Worm (Caenorhabditis elegans): ENCODE results near the gene dhs-30.

dhs-30 gene

DNA sequence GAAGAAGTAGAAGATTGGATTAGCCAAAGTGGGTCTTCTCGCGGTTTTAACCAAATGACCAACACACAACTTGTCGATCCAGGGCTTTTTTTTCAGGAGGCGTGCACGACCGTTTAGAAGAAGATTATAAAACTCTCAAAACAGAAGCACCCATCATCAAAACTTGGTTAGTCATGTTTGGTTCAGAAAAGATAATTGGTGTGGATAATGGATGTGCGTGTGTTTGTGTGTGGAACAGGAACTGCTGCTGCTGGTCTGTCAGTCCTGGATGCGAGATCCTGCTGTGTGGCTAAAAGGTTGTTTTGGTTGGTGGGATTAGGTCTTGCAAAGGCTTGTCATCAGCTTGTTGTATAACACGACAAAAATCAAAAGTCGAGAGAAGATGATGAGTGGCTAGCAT is 32.2 kb downstream of the dhs-30 start:
- TF ChIP-seq lin-11 (tag; optimal IDR thresholded peaks at IDR 0.05): no peak
- no peak for TF ChIP-seq ZK546.5 (tag; optimal IDR thresholded peaks at IDR 0.05)
- no peak for TF ChIP-seq elt-3 (tag; optimal IDR thresholded peaks at IDR 0.05)
- TF ChIP-seq nhr-23 (tag; optimal IDR thresholded peaks at IDR 0.05): no peak
- TF ChIP-seq unc-55 (GFP tag; optimal IDR thresholded peaks at IDR 0.05): no peak
- no peak for TF ChIP-seq sma-3 (GFP tag; optimal IDR thresholded peaks at IDR 0.05)
- no peak for TF ChIP-seq lin-13 (GFP tag; optimal IDR thresholded peaks at IDR 0.05)
- TF ChIP-seq F13H6.1 (tag; optimal IDR thresholded peaks at IDR 0.05): no peak
- TF ChIP-seq sem-4 (tag; optimal IDR thresholded peaks at IDR 0.05): no peak
- no peak for TF ChIP-seq mdl-1 (tag; optimal IDR thresholded peaks at IDR 0.05)
- no peak for TF ChIP-seq lsy-2 (tag; optimal IDR thresholded peaks at IDR 0.05)

DNA sequence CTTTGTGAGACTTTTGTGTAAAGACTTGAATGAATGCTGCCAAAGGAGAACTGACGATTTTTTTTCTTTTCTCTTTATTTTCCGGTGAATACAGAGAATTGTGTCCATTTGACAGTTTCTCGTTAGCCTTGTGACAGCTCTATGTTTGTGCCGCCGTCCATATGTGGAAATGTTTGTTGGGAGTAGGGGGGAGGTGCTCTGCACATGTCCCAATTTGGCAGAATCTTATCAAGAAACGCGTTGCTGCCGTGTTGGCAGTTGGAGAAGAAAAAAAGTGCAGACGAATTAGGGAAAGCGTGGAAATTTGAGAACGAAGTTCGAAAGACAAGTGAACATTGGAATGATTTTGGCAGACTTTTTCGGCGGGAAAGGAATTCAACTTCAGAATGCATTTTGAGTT is 37.8 kb downstream of the dhs-30 start:
- no peak for TF ChIP-seq elt-3 (tag; optimal IDR thresholded peaks at IDR 0.05)
- peak; percentile 45 for TF ChIP-seq fos-1 (tag; optimal IDR thresholded peaks at IDR 0.05)
- no peak for TF ChIP-seq nhr-237 (tag; optimal IDR thresholded peaks at IDR 0.05)
- TF ChIP-seq nhr-129 (tag; optimal IDR thresholded peaks at IDR 0.05): no peak

- peak; percentile 12 for TF ChIP-seq crh-2 (tag; optimal IDR thresholded peaks at IDR 0.05)
- no peak for TF ChIP-seq C34F6.9 (tag; optimal IDR thresholded peaks at IDR 0.05)
- TF ChIP-seq ZK546.5 (tag; optimal IDR thresholded peaks at IDR 0.05): no peak
- no peak for TF ChIP-seq F13H6.1 (tag; optimal IDR thresholded peaks at IDR 0.05)
- TF ChIP-seq Y55F3AM.14 (GFP tag; optimal IDR thresholded peaks at IDR 0.05): no peak
- TF ChIP-seq nhr-10 (tag; optimal IDR thresholded peaks at IDR 0.05): no peak
- peak; percentile 73 for TF ChIP-seq skn-1 (tag; optimal IDR thresholded peaks at IDR 0.05)
- no peak for TF ChIP-seq gmeb-1 (tag; optimal IDR thresholded peaks at IDR 0.05)
- TF ChIP-seq R02D3.7 (tag; optimal IDR thresholded peaks at IDR 0.05): no peak
- no peak for TF ChIP-seq unc-55 (GFP tag; optimal IDR thresholded peaks at IDR 0.05)
- no peak for TF ChIP-seq lsy-2 (tag; optimal IDR thresholded peaks at IDR 0.05)
- TF ChIP-seq peb-1 (tag; optimal IDR thresholded peaks at IDR 0.05): no peak
- no peak for TF ChIP-seq ztf-4 (tag; optimal IDR thresholded peaks at IDR 0.05)
- peak; percentile 82 for TF ChIP-seq fos-1 (tag; optimal IDR thresholded peaks at IDR 0.05)
- no peak for TF ChIP-seq sma-3 (GFP tag; optimal IDR thresholded peaks at IDR 0.05)
- no peak for TF ChIP-seq unc-62 (GFP tag; optimal IDR thresholded peaks at IDR 0.05)
- TF ChIP-seq unc-39 (tag; optimal IDR thresholded peaks at IDR 0.05): no peak
Measured at ce11 chrX:17195080-17195479, 40.6 kb downstream of the dhs-30 start, which contains the start of gene B0302.5. Gene B0302.5 (minus strand): TSS chrX:17195137.

ce11 chrX:17185696-17186430 is 49.8 kb downstream of the dhs-30 start, which contains the start of gene sid-3:
Gene sid-3 (plus strand): TSS chrX:17186380.
- TF ChIP-seq unc-55 (GFP tag; optimal IDR thresholded peaks at IDR 0.05) (no peak), ztf-4 (tag; optimal IDR thresholded peaks at IDR 0.05) (no peak), lin-39 (tag; optimal IDR thresholded peaks at IDR 0.05) (no peak), fos-1 (tag; optimal IDR thresholded peaks at IDR 0.05) (peak; percentile 64), crh-2 (tag; optimal IDR thresholded peaks at IDR 0.05) (no peak)

DNA sequence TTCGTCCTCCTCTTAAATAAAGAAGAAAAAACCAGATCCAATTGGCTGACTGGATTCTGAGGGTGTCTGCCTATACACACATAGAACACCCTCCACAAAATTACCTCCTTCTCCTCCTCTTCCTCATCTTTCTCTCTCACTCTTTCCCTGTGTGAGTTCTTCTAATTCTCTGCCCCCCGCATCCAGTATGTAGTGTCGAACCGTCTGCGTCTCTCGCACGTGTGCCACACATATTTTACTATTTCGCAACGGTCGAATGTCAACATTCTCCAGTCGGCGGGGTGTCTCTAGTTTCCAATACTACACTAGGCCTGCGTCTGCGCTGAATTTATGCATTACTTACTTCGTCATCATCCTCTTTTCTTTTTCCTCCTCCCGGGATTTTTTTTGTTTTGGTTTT is 51.3 kb downstream of the dhs-30 start:
- peak; percentile 90 for TF ChIP-seq nhr-129 (tag; optimal IDR thresholded peaks at IDR 0.05)
- TF ChIP-seq F13H6.1 (tag; optimal IDR thresholded peaks at IDR 0.05): peak; percentile 89
- TF ChIP-seq Y55F3AM.14 (GFP tag; optimal IDR thresholded peaks at IDR 0.05): no peak
- TF ChIP-seq nhr-12 (tag; optimal IDR thresholded peaks at IDR 0.05): no peak
- TF ChIP-seq ztf-11 (tag; optimal IDR thresholded peaks at IDR 0.05): no peak
- peak; percentile 69 for TF ChIP-seq fos-1 (tag; optimal IDR thresholded peaks at IDR 0.05)
- TF ChIP-seq ama-1 (optimal IDR thresholded peaks at IDR 0.05): no peak
- no peak for TF ChIP-seq lin-39 (tag; optimal IDR thresholded peaks at IDR 0.05)
- peak; percentile 73 for TF ChIP-seq sma-9 (GFP tag; optimal IDR thresholded peaks at IDR 0.05)
- no peak for TF ChIP-seq sma-9 (tag; optimal IDR thresholded peaks at IDR 0.05)
- peak; percentile 66 for TF ChIP-seq nhr-25 (tag; optimal IDR thresholded peaks at IDR 0.05)
- no peak for TF ChIP-seq elt-1 (tag; optimal IDR thresholded peaks at IDR 0.05)
- no peak for TF ChIP-seq ztf-1 (GFP tag; conservative IDR thresholded peaks at IDR 0.05)
- TF ChIP-seq R02D3.7 (tag; optimal IDR thresholded peaks at IDR 0.05): no peak
- TF ChIP-seq aly-2 (tag; optimal IDR thresholded peaks at IDR 0.05): no peak
- TF ChIP-seq sma-3 (GFP tag; optimal IDR thresholded peaks at IDR 0.05): no peak
- no peak for TF ChIP-seq ztf-4 (tag; optimal IDR thresholded peaks at IDR 0.05)
- peak; percentile 31 for TF ChIP-seq gmeb-1 (tag; optimal IDR thresholded peaks at IDR 0.05)
- peak; percentile 65 for TF ChIP-seq zag-1 (tag; optimal IDR thresholded peaks at IDR 0.05)
- peak; percentile 28 for TF ChIP-seq ceh-82 (tag; optimal IDR thresholded peaks at IDR 0.05)
- peak; percentile 40 to 57 for TF ChIP-seq lsy-2 (tag; optimal IDR thresholded peaks at IDR 0.05)
- TF ChIP-seq lin-11 (tag; optimal IDR thresholded peaks at IDR 0.05): peak; percentile 34
- TF ChIP-seq nhr-10 (tag; optimal IDR thresholded peaks at IDR 0.05): no peak
- no peak for TF ChIP-seq unc-62 (GFP tag; optimal IDR thresholded peaks at IDR 0.05)
- no peak for TF ChIP-seq ZK546.5 (tag; optimal IDR thresholded peaks at IDR 0.05)
- TF ChIP-seq snpc-4 (tag; optimal IDR thresholded peaks at IDR 0.05): peak; percentile 44
- no peak for TF ChIP-seq nhr-23 (tag; optimal IDR thresholded peaks at IDR 0.05)
- peak; percentile 91 to 94 for TF ChIP-seq mdl-1 (tag; optimal IDR thresholded peaks at IDR 0.05)
- TF ChIP-seq mbf-1 (tag; optimal IDR thresholded peaks at IDR 0.05): no peak
- no peak for TF ChIP-seq dmd-4 (tag; optimal IDR thresholded peaks at IDR 0.05)
- TF ChIP-seq lin-13 (GFP tag; optimal IDR thresholded peaks at IDR 0.05): peak; percentile 53
- TF ChIP-seq nhr-11 (tag; optimal IDR thresholded peaks at IDR 0.05): no peak
- no peak for TF ChIP-seq ceh-16 (tag; optimal IDR thresholded peaks at IDR 0.05)
- TF ChIP-seq skn-1 (tag; optimal IDR thresholded peaks at IDR 0.05): no peak
